Fruit fly (Drosophila melanogaster) ovary, adult (tissue): ENCODE data around the gene capu.

Experiments used
- CG17801 ChIP-seq: fragments of 200-800 bp; optimal IDR thresholded peaks from 2 replicates; lab custom pipeline; 2019; ENCODE audit warnings: missing biosample characterization, mild to moderate bottlenecking, missing genetic modification characterization, moderate library complexity; ENCODE audit not compliant: partially characterized antibody

Gene capu

dm6 chr2L:3902760-3903159 lies at the start of gene capu:
TSS of gene capu (minus strand) at chr2L:3902860.
- TF ChIP-seq CG17801, result no peak

dm6 chr2L:3942094-3942493 lies 39.4 kb upstream of the capu start:
- no peak for TF ChIP-seq CG17801

- no peak for TF ChIP-seq CG17801
Measured at dm6 chr2L:3940302-3940701, 37.6 kb upstream of the capu start.

- no peak for TF ChIP-seq CG17801
Measured at dm6 chr2L:3938773-3939172, 36.1 kb upstream of the capu start.

- no peak for TF ChIP-seq CG17801
Measured at dm6 chr2L:3935757-3936156, 33.1 kb upstream of the capu start.

- TF ChIP-seq CG17801, result no peak
Measured at dm6 chr2L:3935014-3935413, 32.4 kb upstream of the capu start.

dm6 chr2L:3933674-3934073 lies 31.0 kb upstream of the capu start:
- TF ChIP-seq CG17801, result no peak

- no peak for TF ChIP-seq CG17801
Measured at dm6 chr2L:3916857-3917256, 14.2 kb upstream of the capu start.

dm6 chr2L:3914655-3915054 lies 12.0 kb upstream of the capu start:
- TF ChIP-seq CG17801, result no peak

- no peak for TF ChIP-seq CG17801
Measured at dm6 chr2L:3914188-3914587, 11.5 kb upstream of the capu start, which contains the start of gene Fpgs2. TSS of gene Fpgs2 (minus strand) at chr2L:3914288.

- no peak for TF ChIP-seq CG17801
Measured at dm6 chr2L:3897529-3897928, 5.1 kb downstream of the capu start.

- TF ChIP-seq CG17801, result peak; percentile 7
Measured at dm6 chr2L:3896834-3897143, 5.9 kb downstream of the capu start.

- no peak for TF ChIP-seq CG17801
Measured at dm6 chr2L:3895951-3896833, 6.5 kb downstream of the capu start.

dm6 chr2L:3893331-3893730 lies 9.3 kb downstream of the capu start:
- no peak for TF ChIP-seq CG17801

dm6 chr2L:3889865-3890264 lies 12.8 kb downstream of the capu start:
- TF ChIP-seq CG17801, result no peak

dm6 chr2L:3888754-3889603 lies 13.7 kb downstream of the capu start:
- peak; percentile 77 for TF ChIP-seq CG17801

dm6 chr2L:3888173-3888572 lies 14.5 kb downstream of the capu start:
- TF ChIP-seq CG17801, result no peak

dm6 chr2L:3883939-3884338 lies 18.7 kb downstream of the capu start:
- TF ChIP-seq CG17801, result no peak
